Comparison of ENCODE assay signal across 2 worm cellular contexts in the genomic region with DNA sequence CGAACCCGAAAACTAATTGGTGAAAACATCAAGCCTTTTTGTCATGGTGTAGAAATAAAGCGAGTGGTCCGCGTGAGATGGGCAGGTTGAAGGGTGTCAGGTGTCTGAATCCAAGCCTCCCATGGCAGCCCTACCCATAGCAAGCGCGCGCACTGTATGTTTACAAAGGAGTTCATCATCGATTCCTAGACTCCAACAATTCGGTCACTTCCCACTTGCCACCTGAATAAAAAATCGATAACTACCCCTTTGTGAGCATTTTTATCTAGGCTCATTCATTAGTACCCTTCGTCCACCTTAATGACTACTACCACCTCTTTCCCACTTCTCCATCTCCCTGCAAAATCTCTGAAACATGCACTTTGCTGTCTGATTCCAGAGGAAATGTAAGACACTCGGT.
TF ChIP-seq lines count a peak whose summit lies in the region.

A gene (plus strand): TSS at position 301 of the 400 bp plus-strand sequence.

TF ChIP-seq in whole organism, midembryonic, 9 proteins besides CTCF, POLR2A, EP300 and RAD21:
- TF ChIP-seq T22C8.4 (GFP tag; IDR thresholded peaks at IDR 0.05; lab: Robert Waterston, UW): 0 out of 2 replicates have a peak, but pooled peaks have one; percentile 33
- no peak for TF ChIP-seq ztf-23 (GFP tag; IDR thresholded peaks at IDR 0.05; lab: Robert Waterston, UW)

TF ChIP-seq in whole organism, young adult, 124 proteins besides CTCF, POLR2A, EP300 and RAD21:
- 0 out of 2 replicates have a peak, but pooled peaks have one; percentile 6 for TF ChIP-seq dox-1 (GFP tag; IDR thresholded peaks at IDR 0.05; lab: Robert Waterston, UW)
- TF ChIP-seq ama-1 (optimal IDR thresholded peaks at IDR 0.05; lab: Kevin White, UChicago): no peak
- TF ChIP-seq ama-1 (GFP tag; optimal IDR thresholded peaks at IDR 0.05; lab: Kevin White, UChicago): no peak
TF ChIP-seq in whole organism, young adult: peak in this region for 1.
